Worm (Caenorhabditis elegans) whole organism, L4/young adult: Measurements from ENCODE around the gene R186.3.

Source experiments
- W03F9.2 ChIP-seq: fragments of 150-350 bp; optimal IDR thresholded peaks from 2 replicates; lab custom pipeline; 2014; ENCODE audit warnings: missing biosample characterization, missing genetic modification characterization
- dao-5 ChIP-seq: sonication (generic microtip); optimal IDR thresholded peaks from 2 replicates; lab custom pipeline; 2016; ENCODE audit warnings: missing genotype, missing genetic modification characterization, moderate library complexity, missing compliant biosample characterization
- him-1 ChIP-seq: sonication (generic microtip); optimal IDR thresholded peaks from 2 replicates; lab custom pipeline; 2016; ENCODE audit warnings: missing genotype, missing genetic modification reagents, missing genetic modification characterization, missing compliant biosample characterization

R186.3 gene

ce11 chrV:12952287-12952686 lies 14.7 kb downstream of the R186.3 start, which contains the start of gene pqn-68:
pqn-68 (plus strand) TSS chrV:12952636.
- no peak for TF ChIP-seq dao-5 (tag; lab: Kevin White, UChicago)
- no peak for TF ChIP-seq him-1 (tag; lab: Kevin White, UChicago)
- TF ChIP-seq W03F9.2 (tag; lab: Kevin White, UChicago) = no peak

ce11 chrV:12950812-12951528 lies 16.0 kb downstream of the R186.3 start, which contains the start of the genes T16G1.9 and T16G1.18:
T16G1.9 (minus strand) TSS chrV:12950862.
T16G1.18 (plus strand) TSS chrV:12951304.
- TF ChIP-seq W03F9.2 (tag; lab: Kevin White, UChicago) = no peak
- TF ChIP-seq him-1 (tag; lab: Kevin White, UChicago) = no peak
- no peak for TF ChIP-seq dao-5 (tag; lab: Kevin White, UChicago)

DNA sequence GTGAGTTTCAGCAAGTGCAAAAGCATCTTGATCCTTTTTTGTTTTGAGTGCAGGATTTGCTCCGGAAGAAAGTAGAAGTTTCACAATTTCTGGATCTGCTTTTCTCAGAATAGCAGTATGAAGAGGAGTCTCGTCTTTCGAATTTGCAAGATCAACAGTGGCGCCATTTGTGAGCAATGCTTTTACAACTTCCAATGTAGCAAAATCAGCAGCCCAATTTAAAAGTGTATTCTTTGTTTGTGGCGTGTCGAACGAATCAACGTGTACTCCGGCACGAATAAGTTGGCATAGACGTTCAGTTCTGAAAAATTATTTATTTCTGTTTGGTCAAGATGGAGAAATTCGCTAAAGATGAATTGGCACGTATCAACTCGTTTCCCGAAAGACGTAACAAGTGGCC lies 17.4 kb downstream of the R186.3 start, which contains the start of gene T16G1.13:
TSS of gene T16G1.13 (plus strand) at position 301 of the 400 bp plus-strand sequence.
- TF ChIP-seq him-1 (tag; lab: Kevin White, UChicago) (no peak), W03F9.2 (tag; lab: Kevin White, UChicago) (no peak), dao-5 (tag; lab: Kevin White, UChicago) (no peak)

DNA sequence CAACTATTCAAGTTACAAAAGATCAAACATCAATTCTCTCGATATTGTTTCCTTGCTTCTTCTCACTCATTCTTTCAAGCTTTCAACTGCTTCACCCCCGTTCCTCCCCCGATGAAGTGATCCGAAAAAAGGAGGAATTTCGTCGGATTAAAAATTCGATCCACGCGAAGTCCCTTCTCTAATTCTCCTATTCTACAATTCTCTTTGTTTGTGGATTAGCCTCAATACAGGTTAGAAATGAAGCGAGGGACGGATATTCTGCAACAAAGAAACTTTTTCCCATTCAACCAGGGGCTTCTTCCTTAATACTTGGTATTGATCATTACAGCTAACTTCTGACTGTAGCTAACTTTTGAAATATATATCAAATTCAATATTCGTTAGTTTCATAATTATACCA lies 22.2 kb downstream of the R186.3 start, which contains the start of gene grl-2:
TSS of gene grl-2 (plus strand) at position 301 of the 400 bp plus-strand sequence.
- TF ChIP-seq dao-5 (tag; lab: Kevin White, UChicago) (no peak), him-1 (tag; lab: Kevin White, UChicago) (no peak), W03F9.2 (tag; lab: Kevin White, UChicago) (no peak)

DNA sequence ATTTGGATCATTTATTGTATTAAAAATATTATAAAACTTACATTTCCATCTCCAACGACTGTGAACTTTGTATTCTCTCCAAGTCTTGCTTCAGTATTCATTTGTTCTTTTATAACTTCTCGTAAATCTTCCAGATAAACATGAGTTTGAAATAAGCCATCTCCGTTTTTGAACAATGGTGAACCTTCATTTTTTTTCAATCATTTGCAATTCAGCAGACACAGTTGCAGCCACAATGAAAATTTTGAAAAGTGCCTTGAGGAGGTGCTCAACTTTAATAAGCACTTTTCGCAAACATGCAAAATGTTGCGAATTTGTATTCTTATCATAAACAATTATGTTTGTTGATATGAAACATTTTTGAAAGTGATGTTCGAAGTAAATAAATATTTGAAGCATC lies 22.8 kb downstream of the R186.3 start, which contains the start of gene T16G1.3:
TSS of gene T16G1.3 (minus strand) at position 101 of the 400 bp plus-strand sequence.
- TF ChIP-seq W03F9.2 (tag; lab: Kevin White, UChicago) (no peak), dao-5 (tag; lab: Kevin White, UChicago) (no peak), him-1 (tag; lab: Kevin White, UChicago) (no peak)

- TF ChIP-seq him-1 (tag; lab: Kevin White, UChicago) (no peak), W03F9.2 (tag; lab: Kevin White, UChicago) (no peak), dao-5 (tag; lab: Kevin White, UChicago) (no peak)
Observed at ce11 chrV:12943399-12943798, 23.6 kb downstream of the R186.3 start.

- TF ChIP-seq him-1 (tag; lab: Kevin White, UChicago) (no peak), W03F9.2 (tag; lab: Kevin White, UChicago) (no peak), dao-5 (tag; lab: Kevin White, UChicago) (no peak)
Observed at ce11 chrV:12941797-12942474, 25.1 kb downstream of the R186.3 start, which contains the start of gene T16G1.4. T16G1.4 (minus strand) TSS chrV:12941847.

DNA sequence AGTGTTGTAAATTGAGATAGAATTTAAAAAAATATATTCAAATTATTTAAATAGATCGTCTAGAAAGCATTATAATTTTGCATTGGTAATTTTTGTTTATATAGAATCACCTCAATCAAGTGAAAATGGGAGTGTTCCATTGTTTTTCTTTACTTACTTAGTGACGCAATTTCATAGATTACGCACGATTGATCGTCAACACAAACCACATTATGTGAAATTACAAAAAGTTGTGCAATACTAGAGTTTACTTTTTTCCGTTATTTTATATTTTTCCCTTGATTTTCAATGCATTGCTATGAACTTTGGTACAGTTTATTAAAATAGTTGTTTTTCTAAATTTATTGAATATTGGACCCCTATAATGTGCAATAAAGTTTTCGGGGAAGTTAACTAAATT lies 27.6 kb downstream of the R186.3 start, which contains the start of gene T16G1.5:
TSS of gene T16G1.5 (minus strand) at position 119 of the 400 bp plus-strand sequence.
- TF ChIP-seq dao-5 (tag; lab: Kevin White, UChicago) (no peak), W03F9.2 (tag; lab: Kevin White, UChicago) (no peak), him-1 (tag; lab: Kevin White, UChicago) (no peak)

DNA sequence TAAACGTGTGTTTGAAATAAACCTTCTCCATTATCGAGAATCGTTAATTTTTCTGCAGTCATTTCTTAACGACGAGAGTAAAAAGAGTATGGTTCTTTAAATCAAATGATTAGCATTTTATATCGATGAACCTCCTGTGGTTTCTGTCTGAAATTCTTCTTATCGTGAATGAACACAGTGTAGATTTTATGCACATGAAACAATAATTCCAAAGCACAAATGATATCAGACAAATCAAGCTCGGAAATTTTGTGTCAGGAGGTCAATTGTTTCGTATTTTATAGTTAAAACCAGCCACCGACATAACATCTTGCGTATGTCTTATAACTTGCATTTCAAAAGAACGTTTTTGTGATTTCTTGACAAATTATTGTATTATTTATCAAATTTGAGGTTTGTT lies 29.9 kb downstream of the R186.3 start, which contains the start of gene T16G1.6:
TSS of gene T16G1.6 (minus strand) at position 77 of the 400 bp plus-strand sequence.
- TF ChIP-seq dao-5 (tag; lab: Kevin White, UChicago) (no peak), W03F9.2 (tag; lab: Kevin White, UChicago) (no peak), him-1 (tag; lab: Kevin White, UChicago) (no peak)

DNA sequence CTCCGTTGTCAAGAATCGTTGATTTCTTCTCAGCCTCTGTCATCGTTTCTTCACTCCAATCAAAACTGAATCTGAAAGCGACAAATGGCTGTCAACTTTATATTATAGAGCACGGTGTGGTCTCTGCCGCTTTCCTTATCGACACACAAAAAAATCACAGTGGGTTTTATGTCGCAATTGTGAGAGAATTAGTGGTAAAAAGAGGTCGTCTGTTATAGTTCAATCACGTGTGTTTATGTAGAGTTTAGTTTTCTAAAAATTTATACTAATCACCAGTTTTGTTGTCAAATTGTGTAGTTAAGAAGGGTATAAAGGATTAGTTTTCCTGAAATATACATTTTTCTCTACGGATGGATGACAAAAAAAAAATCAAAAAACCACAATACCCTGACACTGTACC lies 32.0 kb downstream of the R186.3 start, which contains the start of gene T16G1.7:
TSS of gene T16G1.7 (minus strand) at position 137 of the 400 bp plus-strand sequence.
- TF ChIP-seq dao-5 (tag; lab: Kevin White, UChicago) (no peak), him-1 (tag; lab: Kevin White, UChicago) (no peak), W03F9.2 (tag; lab: Kevin White, UChicago) (no peak)

ce11 chrV:12933654-12934053 lies 33.4 kb downstream of the R186.3 start:
- no peak for TF ChIP-seq W03F9.2 (tag; lab: Kevin White, UChicago)
- no peak for TF ChIP-seq him-1 (tag; lab: Kevin White, UChicago)
- TF ChIP-seq dao-5 (tag; lab: Kevin White, UChicago) = no peak

ce11 chrV:12928929-12929532 lies 38.0 kb downstream of the R186.3 start, which contains the start of gene T16G1.2:
T16G1.2 (plus strand) TSS chrV:12929482.
- TF ChIP-seq dao-5 (tag; lab: Kevin White, UChicago) = no peak
- TF ChIP-seq him-1 (tag; lab: Kevin White, UChicago) = no peak
- TF ChIP-seq W03F9.2 (tag; lab: Kevin White, UChicago) = no peak
